Worm (Caenorhabditis elegans) whole organism, mixed stage, embryonic: ENCODE measurements around the gene srv-8.

Source experiments
- bed-3 ChIP-seq: fragments of 200-800 bp; sonication (Bioruptor generic); optimal IDR thresholded peaks from 3 replicates; lab custom pipeline; 2018; ENCODE audit warnings: mild to moderate bottlenecking, missing genetic modification characterization, moderate library complexity, missing compliant biosample characterization
- elt-1 ChIP-seq: sonication (generic microtip); optimal IDR thresholded peaks from 2 replicates; lab custom pipeline; 2017; ENCODE audit warnings: missing genetic modification characterization, mild to moderate bottlenecking, missing compliant biosample characterization, antibody characterized with exemption, moderate library complexity, borderline replicate concordance; ENCODE audit not compliant: insufficient read depth
- lsy-2 ChIP-seq: fragments of 150-350 bp; optimal IDR thresholded peaks from 2 replicates; lab custom pipeline; 2014; ENCODE audit warnings: missing biosample characterization, missing genetic modification characterization
- mep-1 ChIP-seq: fragments of 150-350 bp; optimal IDR thresholded peaks from 2 replicates; lab custom pipeline; 2017; ENCODE audit warnings: missing biosample characterization, missing genetic modification reagents, missing genetic modification characterization, inconsistent platforms
- nhr-12 ChIP-seq: fragments of 150-350 bp; optimal IDR thresholded peaks from 2 replicates; lab custom pipeline; 2014; ENCODE audit warnings: missing biosample characterization, missing genetic modification characterization
- nhr-237 ChIP-seq: fragments of 150-350 bp; optimal IDR thresholded peaks from 2 replicates; lab custom pipeline; 2014; ENCODE audit warnings: missing biosample characterization, missing genetic modification characterization
- pha-4 ChIP-seq: fragments of 150-350 bp; optimal IDR thresholded peaks from 2 replicates; lab custom pipeline; 2018; ENCODE audit warnings: missing biosample characterization, missing genetic modification reagents, missing genetic modification characterization
- snpc-4 ChIP-seq: fragments of 150-350 bp; optimal IDR thresholded peaks from 2 replicates; lab custom pipeline; 2014; ENCODE audit warnings: missing biosample characterization, missing genetic modification characterization

DNA sequence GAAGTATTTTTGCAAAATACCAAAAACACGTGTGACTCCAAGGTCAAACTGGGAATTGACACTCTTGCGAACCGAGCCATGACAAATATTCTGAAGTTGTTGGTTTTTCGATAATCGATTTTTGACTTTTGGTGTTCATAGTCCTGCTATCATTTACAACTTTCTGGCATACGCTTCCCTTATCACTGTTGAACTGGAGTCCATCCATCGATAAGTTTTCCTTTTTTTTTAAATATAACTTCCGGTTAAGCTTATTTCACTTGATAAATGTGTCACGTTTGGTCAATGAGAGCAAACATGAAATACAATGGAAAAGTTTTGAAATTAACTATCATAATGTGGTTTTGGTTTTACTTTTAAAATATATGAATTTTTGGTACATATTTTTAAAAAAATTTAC, 1.2 kb upstream of the srv-8 start:
- no peak for TF ChIP-seq snpc-4
- TF ChIP-seq elt-1, result no peak
- no peak for TF ChIP-seq mep-1
- TF ChIP-seq nhr-12 (tag; lab: Kevin White, UChicago), result no peak
- TF ChIP-seq bed-3 (GFP tag; lab: Kevin White, UChicago), result no peak
- no peak for TF ChIP-seq lsy-2
- no peak for TF ChIP-seq pha-4 (tag; lab: Kevin White, UChicago)
- no peak for TF ChIP-seq nhr-237 (tag; lab: Kevin White, UChicago)
